Worm (Caenorhabditis elegans) whole organism, L2 larva: ENCODE results near the gene F58H1.6.

Experiments used
- fos-1 ChIP-seq: fragments of 150-350 bp; optimal IDR thresholded peaks from 2 replicates; lab custom pipeline; 2014; ENCODE audit warnings: missing biosample characterization, missing genetic modification characterization
- nhr-129 ChIP-seq: fragments of 150-350 bp; optimal IDR thresholded peaks from 2 replicates; lab custom pipeline; 2014; ENCODE audit warnings: missing biosample characterization, missing genetic modification characterization
- nhr-25 ChIP-seq: fragments of 150-350 bp; sonication (generic microtip); optimal IDR thresholded peaks from 3 replicates; lab custom pipeline; 2014; ENCODE audit warnings: missing biosample characterization, missing genetic modification characterization

- TF ChIP-seq nhr-129 (no peak), nhr-25 (tag; lab: Kevin White, UChicago) (no peak), fos-1 (no peak)
These were observed 8.8 kb downstream of the F58H1.6 start for ce11 chrV:11951227-11951626.
